Fruit fly (Drosophila melanogaster) whole organism, embryonic: ENCODE data around the gene spas.

Source experiments
- Antp ChIP-seq: fragments of 200-800 bp; sonication (Bioruptor generic); optimal IDR thresholded peaks from 3 replicates; lab custom pipeline; 2016; ENCODE audit warnings: missing biosample characterization, missing genetic modification characterization
- B-H2 ChIP-seq: fragments of 200-800 bp; sonication (Bioruptor generic); optimal IDR thresholded peaks from 2 replicates; lab custom pipeline; 2018; ENCODE audit warnings: missing biosample characterization, mild to moderate bottlenecking, missing genetic modification characterization
- CG10209 ChIP-seq: fragments of 200-800 bp; sonication (Bioruptor generic); optimal IDR thresholded peaks from 3 replicates; lab custom pipeline; 2017; ENCODE audit warnings: missing biosample characterization, mild to moderate bottlenecking, missing genetic modification characterization, missing genetic modification reagents
- CG10462 ChIP-seq: fragments of 200-800 bp; sonication (Bioruptor generic); optimal IDR thresholded peaks from 2 replicates; lab custom pipeline; 2016; ENCODE audit warnings: missing biosample characterization, missing genetic modification characterization
- CG10565 ChIP-seq: fragments of 200-800 bp; sonication (Bioruptor generic); optimal IDR thresholded peaks from 3 replicates; lab custom pipeline; 2016; ENCODE audit warnings: missing biosample characterization, mild to moderate bottlenecking, missing genetic modification characterization
- CG12659 ChIP-seq: fragments of 200-800 bp; sonication (Bioruptor generic); optimal IDR thresholded peaks from 3 replicates; lab custom pipeline; 2017; ENCODE audit warnings: mild to moderate bottlenecking, missing biosample characterization, missing genetic modification reagents, missing genetic modification characterization
- CG13775 ChIP-seq: fragments of 200-800 bp; sonication (Bioruptor generic); optimal IDR thresholded peaks from 3 replicates; lab custom pipeline; 2017; ENCODE audit warnings: missing biosample characterization, mild to moderate bottlenecking, missing genetic modification characterization
- CG15269 ChIP-seq: fragments of 200-800 bp; sonication (Bioruptor generic); optimal IDR thresholded peaks from 2 replicates; lab custom pipeline; 2018; ENCODE audit warnings: missing biosample characterization, mild to moderate bottlenecking, missing genetic modification characterization, moderate library complexity
- CG1603 ChIP-seq: fragments of 200-800 bp; sonication (Bioruptor generic); optimal IDR thresholded peaks from 2 replicates; lab custom pipeline; 2019; ENCODE audit warnings: missing biosample characterization, mild to moderate bottlenecking, missing genetic modification characterization, moderate library complexity
- CG16813 ChIP-seq: fragments of 200-800 bp; sonication (Bioruptor generic); IDR thresholded peaks from 3 replicates; pipeline ENCODE4 v1.3.6; 2022; ENCODE audit warnings: missing biosample characterization, missing genetic modification characterization; ENCODE audit not compliant: partially characterized antibody
- CG17361 ChIP-seq: fragments of 200-800 bp; sonication (Bioruptor generic); IDR thresholded peaks from 3 replicates; pipeline ENCODE4 v1.3.6; 2022; ENCODE audit warnings: missing biosample characterization, missing genetic modification characterization
- CG17802 ChIP-seq: fragments of 200-800 bp; sonication (Bioruptor generic); optimal IDR thresholded peaks from 2 replicates; lab custom pipeline; 2018; ENCODE audit warnings: missing biosample characterization, mild to moderate bottlenecking, missing genetic modification characterization, moderate library complexity
- CG18476 ChIP-seq: fragments of 200-800 bp; sonication (Bioruptor generic); optimal IDR thresholded peaks from 2 replicates; lab custom pipeline; 2016; ENCODE audit warnings: missing biosample characterization, mild to moderate bottlenecking, missing genetic modification characterization
- CG2889 ChIP-seq: fragments of 200-800 bp; sonication (Bioruptor generic); IDR thresholded peaks from 3 replicates; pipeline ENCODE4 v1.3.6; 2022; ENCODE audit warnings: missing biosample characterization, missing genetic modification characterization
- CG31224 ChIP-seq: fragments of 200-800 bp; sonication (Bioruptor generic); IDR thresholded peaks from 2 replicates; pipeline ENCODE4 v1.3.6; 2022; ENCODE audit warnings: missing biosample characterization, missing genetic modification characterization
- CG31388 ChIP-seq: fragments of 200-800 bp; sonication (Bioruptor generic); optimal IDR thresholded peaks from 2 replicates; lab custom pipeline; 2016; ENCODE audit warnings: missing biosample characterization, missing genetic modification characterization
- CG3163 ChIP-seq: fragments of 200-800 bp; sonication (Bioruptor generic); optimal IDR thresholded peaks from 3 replicates; lab custom pipeline; 2016; ENCODE audit warnings: missing biosample characterization, missing genetic modification characterization
- CG34224 ChIP-seq: fragments of 200-800 bp; sonication (Bioruptor generic); IDR thresholded peaks from 3 replicates; pipeline ENCODE4 v1.3.6; 2022; ENCODE audit warnings: missing biosample characterization, missing genetic modification characterization; ENCODE audit not compliant: partially characterized antibody
- CG4730 ChIP-seq: fragments of 200-800 bp; sonication (Bioruptor generic); IDR thresholded peaks from 2 replicates; pipeline ENCODE4 v1.3.6; 2022; ENCODE audit warnings: missing biosample characterization, missing genetic modification characterization
- CG5180 ChIP-seq: fragments of 200-800 bp; sonication (Bioruptor generic); optimal IDR thresholded peaks from 3 replicates; lab custom pipeline; 2017; ENCODE audit warnings: missing biosample characterization, missing genetic modification characterization, mild to moderate bottlenecking, moderate library complexity, missing genetic modification reagents
- CG9609 ChIP-seq: fragments of 200-800 bp; sonication (Bioruptor generic); optimal IDR thresholded peaks from 3 replicates; lab custom pipeline; 2016; ENCODE audit warnings: missing biosample characterization, missing genetic modification characterization
- CG9727 ChIP-seq: fragments of 200-800 bp; sonication (Bioruptor generic); optimal IDR thresholded peaks from 3 replicates; lab custom pipeline; 2017; ENCODE audit warnings: missing biosample characterization, mild to moderate bottlenecking, missing genetic modification characterization
- Dll ChIP-seq: fragments of 200-800 bp; sonication (Bioruptor generic); IDR thresholded peaks from 4 replicates; pipeline ENCODE4 v1.3.6; 2022; ENCODE audit warnings: missing biosample characterization, missing genetic modification characterization; ENCODE audit not compliant: partially characterized antibody
- E2f1 ChIP-seq: fragments of 200-800 bp; sonication (Bioruptor generic); IDR thresholded peaks from 2 replicates; pipeline ENCODE4 v1.3.6; 2022; ENCODE audit warnings: missing biosample characterization, missing genetic modification characterization
- ERR ChIP-seq: fragments of 200-800 bp; sonication (Bioruptor generic); optimal IDR thresholded peaks from 2 replicates; lab custom pipeline; 2016; ENCODE audit warnings: missing biosample characterization, missing genetic modification characterization
- Kr ChIP-seq: fragments of 200-800 bp; sonication (Bioruptor generic); optimal IDR thresholded peaks from 2 replicates; lab custom pipeline; 2017; ENCODE audit warnings: missing biosample characterization, mild to moderate bottlenecking, missing genetic modification characterization
- Mrtf ChIP-seq: fragments of 200-800 bp; sonication (Bioruptor generic); IDR thresholded peaks from 3 replicates; pipeline ENCODE4 v1.3.6; 2022; ENCODE audit warnings: missing biosample characterization, missing genetic modification characterization
- Neu2 ChIP-seq: fragments of 200-800 bp; sonication (Bioruptor generic); optimal IDR thresholded peaks from 3 replicates; lab custom pipeline; 2016; ENCODE audit warnings: missing biosample characterization, missing genetic modification characterization, borderline replicate concordance
- Scr ChIP-seq: fragments of 200-800 bp; sonication (Bioruptor generic); IDR thresholded peaks from 2 replicates; pipeline ENCODE4 v1.3.6; 2022; ENCODE audit warnings: missing biosample characterization, missing genetic modification characterization; ENCODE audit not compliant: partially characterized antibody
- Ssrp ChIP-seq: fragments of 200-800 bp; sonication (Bioruptor generic); optimal IDR thresholded peaks from 2 replicates; lab custom pipeline; 2018; ENCODE audit warnings: missing biosample characterization, mild to moderate bottlenecking, missing genetic modification characterization, moderate library complexity
- cad ChIP-seq: fragments of >200 bp; optimal IDR thresholded peaks from 2 replicates; lab custom pipeline; 2017; ENCODE audit warnings: missing biosample characterization, missing genetic modification characterization
- dan ChIP-seq: fragments of 200-800 bp; sonication (Bioruptor generic); IDR thresholded peaks from 2 replicates; pipeline ENCODE4 v1.3.6; 2022; ENCODE audit warnings: missing biosample characterization, missing genetic modification characterization
- disco-r ChIP-seq: fragments of 200-800 bp; sonication (Bioruptor generic); optimal IDR thresholded peaks from 2 replicates; lab custom pipeline; 2016; ENCODE audit warnings: missing biosample characterization, missing genetic modification characterization
- eyg ChIP-seq: fragments of 200-800 bp; sonication (Bioruptor generic); optimal IDR thresholded peaks from 3 replicates; lab custom pipeline; 2016; ENCODE audit warnings: missing biosample characterization, missing genetic modification characterization
- fd102C ChIP-seq: fragments of 200-800 bp; sonication (Bioruptor generic); optimal IDR thresholded peaks from 2 replicates; lab custom pipeline; 2018; ENCODE audit warnings: missing biosample characterization, mild to moderate bottlenecking, missing genetic modification characterization, moderate library complexity
- fd96Cb ChIP-seq: fragments of 200-800 bp; sonication (Bioruptor generic); optimal IDR thresholded peaks from 2 replicates; lab custom pipeline; 2018; ENCODE audit warnings: missing biosample characterization, mild to moderate bottlenecking, missing genetic modification characterization, moderate library complexity
- gem ChIP-seq: fragments of 200-800 bp; sonication (Bioruptor generic); optimal IDR thresholded peaks from 2 replicates; lab custom pipeline; 2019; ENCODE audit warnings: missing biosample characterization, mild to moderate bottlenecking, missing genetic modification characterization, moderate library complexity
- ham ChIP-seq: fragments of 200-800 bp; sonication (Bioruptor generic); IDR thresholded peaks from 2 replicates; pipeline ENCODE4 v1.3.6; 2022; ENCODE audit warnings: missing biosample characterization, missing genetic modification characterization
- jing ChIP-seq: fragments of 200-800 bp; sonication (Bioruptor generic); optimal IDR thresholded peaks from 2 replicates; lab custom pipeline; 2018; ENCODE audit warnings: missing biosample characterization, mild to moderate bottlenecking, missing genetic modification characterization
- lab ChIP-seq: fragments of 200-800 bp; sonication (Bioruptor generic); optimal IDR thresholded peaks from 3 replicates; lab custom pipeline; 2017; ENCODE audit warnings: missing biosample characterization, missing genetic modification characterization, mild to moderate bottlenecking, moderate library complexity, missing genetic modification reagents
- lilli ChIP-seq: fragments of 200-800 bp; sonication (Bioruptor generic); optimal IDR thresholded peaks from 3 replicates; lab custom pipeline; 2016; ENCODE audit warnings: missing biosample characterization, missing genetic modification characterization
- nau ChIP-seq: fragments of 200-800 bp; sonication (Bioruptor generic); optimal IDR thresholded peaks from 3 replicates; lab custom pipeline; 2017; ENCODE audit warnings: missing biosample characterization, mild to moderate bottlenecking, missing genetic modification characterization, missing genetic modification reagents
- p53 ChIP-seq: fragments of 200-800 bp; sonication (Bioruptor generic); optimal IDR thresholded peaks from 2 replicates; lab custom pipeline; 2016; ENCODE audit warnings: missing biosample characterization, missing genetic modification characterization
- phol ChIP-seq: fragments of 200-800 bp; sonication (Bioruptor generic); optimal IDR thresholded peaks from 3 replicates; lab custom pipeline; 2018; ENCODE audit warnings: missing biosample characterization, mild to moderate bottlenecking, missing genetic modification characterization, moderate library complexity
- psq ChIP-seq: fragments of 200-800 bp; sonication (Bioruptor generic); optimal IDR thresholded peaks from 2 replicates; lab custom pipeline; 2017; ENCODE audit warnings: missing biosample characterization, missing genetic modification characterization
- sens ChIP-seq: fragments of 200-800 bp; sonication (Bioruptor generic); peaks from one replicate; lab custom pipeline; 2016; ENCODE audit warnings: missing biosample characterization, missing genetic modification characterization
- sim ChIP-seq: fragments of 200-800 bp; sonication (Bioruptor generic); IDR thresholded peaks from 2 replicates; pipeline ENCODE4 v1.3.6; 2022; ENCODE audit warnings: missing biosample characterization, missing genetic modification characterization
- tgo ChIP-seq: fragments of 200-800 bp; sonication (Bioruptor generic); IDR thresholded peaks from 3 replicates; pipeline ENCODE4 v1.3.6; 2022; ENCODE audit warnings: missing biosample characterization, missing genetic modification characterization
- unpg ChIP-seq: fragments of 200-800 bp; sonication (Bioruptor generic); optimal IDR thresholded peaks from 3 replicates; lab custom pipeline; 2018; ENCODE audit warnings: missing biosample characterization, mild to moderate bottlenecking, missing genetic modification characterization, moderate library complexity

The spas gene

dm6 chr3R:24037538-24038265 lies at the start of gene spas (continued):
- TF ChIP-seq ERR (GFP tag; lab: Kevin White, UChicago) (peak; percentile 13), Dll (GFP tag; lab: Robert Waterston, UW) (peak; percentile 96), CG18476 (GFP tag; lab: Kevin White, UChicago) (peak; percentile 43), Antp (GFP tag; lab: Kevin White, UChicago) (peak; percentile 70), CG16813 (GFP tag; lab: Robert Waterston, UW) (peak; percentile 98), lilli (GFP tag; lab: Kevin White, UChicago) (peak; percentile 74), CG31224 (GFP tag; lab: Robert Waterston, UW) (peak; percentile 70), nau (GFP tag; lab: Kevin White, UChicago) (no peak), Mrtf (GFP tag; lab: Robert Waterston, UW) (peak; percentile 52; the same call in 1 of the 3 replicates), ham (no peak), lab (GFP tag; lab: Kevin White, UChicago) (peak; percentile 50), CG9609 (GFP tag; lab: Kevin White, UChicago) (peak; percentile 81), CG13775 (peak; percentile 87), fd96Cb (peak; percentile 66), CG34224 (GFP tag; lab: Robert Waterston, UW) (peak; percentile 86), gem (tag; lab: Kevin White, UChicago) (peak; percentile 80), CG5180 (GFP tag; lab: Kevin White, UChicago) (no peak), unpg (GFP tag; lab: Kevin White, UChicago) (peak; percentile 59), Scr (peak; percentile 97), B-H2 (GFP tag; lab: Kevin White, UChicago) (peak; percentile 29), disco-r (no peak), Kr (GFP tag; lab: Kevin White, UChicago) (no peak), CG9727 (GFP tag; lab: Kevin White, UChicago) (peak; percentile 83), CG10462 (GFP tag; lab: Kevin White, UChicago) (peak; percentile 15), CG3163 (GFP tag; lab: Kevin White, UChicago) (peak; percentile 58), eyg (GFP tag; lab: Kevin White, UChicago) (peak; percentile 20), dan (no peak), CG15269 (tag; lab: Kevin White, UChicago) (no peak), E2f1 (GFP tag; lab: Robert Waterston, UW) (peak; percentile 56), tgo (peak; percentile 75), jing (GFP tag; lab: Kevin White, UChicago) (no peak), cad (GFP tag; lab: Kevin White, UChicago) (no peak), CG4730 (GFP tag; lab: Robert Waterston, UW) (peak; percentile 61; the same call in 1 of the 2 replicates), phol (tag; lab: Kevin White, UChicago) (peak; percentile 81), CG10209 (GFP tag; lab: Kevin White, UChicago) (peak; percentile 55), CG17361 (GFP tag; lab: Robert Waterston, UW) (peak; percentile 86), sim (GFP tag; lab: Robert Waterston, UW) (peak; percentile 66), sens (GFP tag; lab: Kevin White, UChicago) (peak; percentile 96), CG17802 (tag; lab: Kevin White, UChicago) (peak; percentile 29), psq (GFP tag; lab: Kevin White, UChicago) (peak; percentile 33), CG31388 (GFP tag; lab: Kevin White, UChicago) (no peak), CG10565 (GFP tag; lab: Kevin White, UChicago) (no peak), CG2889 (0 out of 3 replicates have a peak, but pooled peaks have one; percentile 49), CG12659 (GFP tag; lab: Kevin White, UChicago) (peak; percentile 62), Ssrp (peak; percentile 57), p53 (GFP tag; lab: Kevin White, UChicago) (no peak), CG1603 (tag; lab: Kevin White, UChicago) (peak; percentile 90), fd102C (GFP tag; lab: Kevin White, UChicago) (peak; percentile 31), Neu2 (GFP tag; lab: Kevin White, UChicago) (peak; percentile 47)
